Worm (Caenorhabditis elegans): ENCODE data around the gene F21F8.5.
A peak's percentile ranks its signal among the peaks of the same experiment; 100 is the strongest.

DNA sequence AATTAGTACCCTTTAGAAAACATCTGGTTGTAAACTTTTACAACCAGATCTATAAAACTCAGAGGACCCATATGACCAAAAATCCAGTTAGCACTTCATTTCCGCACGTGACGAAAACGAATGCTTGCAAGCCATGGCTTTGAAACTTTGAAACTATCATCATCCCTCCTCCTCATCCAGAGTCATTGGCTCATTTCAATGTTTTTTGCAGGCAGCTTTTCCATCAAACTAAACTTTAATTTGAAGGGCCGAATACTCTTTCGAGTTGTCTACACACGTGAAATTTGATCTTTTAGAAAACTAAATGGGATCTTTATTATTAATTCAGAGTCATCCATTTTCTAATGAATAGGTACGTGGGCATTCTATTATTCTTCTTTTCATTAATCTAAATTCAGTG is 3.9 kb downstream of the F21F8.5 start:
- no peak for TF ChIP-seq daf-16 (GFP tag; optimal IDR thresholded peaks at IDR 0.05)
- no peak for TF ChIP-seq daf-16 (tag; optimal IDR thresholded peaks at IDR 0.05)
- TF ChIP-seq unc-62 (GFP tag; optimal IDR thresholded peaks at IDR 0.05 in 1 of 2): peak in 1 of 2 experiments; percentile 94
- no peak for TF ChIP-seq unc-62 (tag; optimal IDR thresholded peaks at IDR 0.05)
- TF ChIP-seq lin-13 (GFP tag; optimal IDR thresholded peaks at IDR 0.05): no peak
- TF ChIP-seq lin-1 (GFP tag; IDR thresholded peaks at IDR 0.05): no peak
- TF ChIP-seq aha-1 (tag): no peak
- no peak for TF ChIP-seq ztf-7 (tag; optimal IDR thresholded peaks at IDR 0.05)
- no peak for TF ChIP-seq snpc-4 (tag; optimal IDR thresholded peaks at IDR 0.05)
- no peak for TF ChIP-seq pha-4 (GFP tag; IDR thresholded peaks at IDR 0.05)
- TF ChIP-seq pha-4 (tag; optimal IDR thresholded peaks at IDR 0.05): no peak
- no peak for TF ChIP-seq saeg-2 (GFP tag; IDR thresholded peaks at IDR 0.05)

Measured in whole organism, L4 larva.